Worm (Caenorhabditis elegans) whole organism, L1 larva: ENCODE measurements around the gene F33C8.2.

Experiments used
- blmp-1 ChIP-seq: fragments of 150-350 bp; optimal IDR thresholded peaks from 2 replicates; lab custom pipeline; 2014; ENCODE audit warnings: missing biosample characterization, missing genetic modification characterization
- ceh-82 ChIP-seq, 3 experiments: fragments of 150-350 bp in 1 of 3; sonication (generic microtip) in 2 of 3; optimal IDR thresholded peaks; 2 replicates each; lab custom pipeline; 2014 to 2017; ENCODE audit warnings: missing biosample characterization in 3 of 3, missing genetic modification characterization in 3 of 3
- ets-5 ChIP-seq: fragments of 200-800 bp; sonication (Bioruptor generic); IDR thresholded peaks from 2 replicates; pipeline ENCODE4 v1.3.6; 2022; ENCODE audit warnings: missing genetic modification characterization, missing compliant biosample characterization
- fkh-10 ChIP-seq: sonication (generic microtip); optimal IDR thresholded peaks from 2 replicates; lab custom pipeline; 2017; ENCODE audit warnings: missing biosample characterization, missing genetic modification reagents, missing genetic modification characterization
- fos-1 ChIP-seq: fragments of 150-350 bp; optimal IDR thresholded peaks from 2 replicates; lab custom pipeline; 2014; ENCODE audit warnings: missing biosample characterization, missing genetic modification characterization
- nhr-90 ChIP-seq: sonication (generic microtip); optimal IDR thresholded peaks from 2 replicates; lab custom pipeline; 2016; ENCODE audit warnings: mild to moderate bottlenecking, missing genetic modification characterization, missing compliant biosample characterization; ENCODE audit not compliant: poor library complexity
- tlp-1 ChIP-seq: fragments of 150-350 bp; optimal IDR thresholded peaks from 2 replicates; lab custom pipeline; 2014; ENCODE audit warnings: missing biosample characterization, missing genetic modification characterization

- TF ChIP-seq blmp-1 (tag; lab: Kevin White, UChicago) (no peak), fos-1 (tag; lab: Kevin White, UChicago) (no peak), fkh-10 (no peak), ceh-82 (tag; optimal IDR thresholded peaks at IDR 0.05; lab: Kevin White, UChicago) (no peak), ets-5 (no peak), nhr-90 (no peak), tlp-1 (tag; lab: Kevin White, UChicago) (no peak)
Measured at ce11 chrX:14731828-14732331, 10.7 kb downstream of the F33C8.2 start, which contains the start of gene F33C8.4.
